Fruit fly (Drosophila melanogaster): ENCODE data around the gene mrva.
A peak's percentile ranks its signal among the peaks of the same experiment; 100 is the strongest.

Gene mrva

DNA sequence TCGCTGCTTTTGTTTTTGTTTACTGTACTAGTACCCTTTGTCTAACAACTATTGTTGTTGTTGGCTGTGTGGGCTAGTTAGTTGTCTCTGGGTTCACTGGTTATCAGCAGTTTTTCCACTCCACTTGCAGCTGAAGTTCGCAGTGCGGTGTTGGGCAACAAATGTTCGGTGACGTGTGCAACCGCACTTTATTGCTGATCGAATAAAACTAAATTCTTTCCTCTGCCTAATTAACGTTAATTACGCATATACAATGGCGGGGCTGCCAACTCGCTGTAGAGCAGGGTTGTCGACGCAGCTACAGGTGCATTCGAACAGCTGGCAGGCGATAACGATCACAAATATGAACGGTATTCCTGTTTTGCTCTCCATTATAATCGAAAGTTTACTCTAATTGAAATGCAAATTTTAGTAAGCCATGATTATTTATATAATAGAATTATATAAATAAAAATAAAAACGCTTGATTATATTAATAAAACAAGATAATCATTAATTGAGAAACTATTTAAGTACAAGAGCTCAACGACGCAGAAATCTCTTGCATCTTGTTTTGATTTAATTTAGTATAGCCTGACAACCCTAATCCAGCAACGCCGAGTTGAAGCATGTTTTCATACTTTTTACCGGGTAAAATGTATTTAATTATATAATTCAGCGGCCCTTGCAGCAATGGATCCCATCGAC lies at the start of gene mrva, which contains the start of the genes CG42307 and mus312:
Gene mrva (minus strand): TSS at position 276 of the 687 bp plus-strand sequence.
Gene CG42307 (plus strand): TSS at position 566 of the 687 bp plus-strand sequence.
Gene mus312 (plus strand): TSS at position 566 of the 687 bp plus-strand sequence.
- TF ChIP-seq ey (GFP tag; optimal IDR thresholded peaks at IDR 0.05), result peak; percentile 47
- no peak for TF ChIP-seq fru (GFP tag; optimal IDR thresholded peaks at IDR 0.05)
- TF ChIP-seq Dif (GFP tag; optimal IDR thresholded peaks at IDR 0.05; ENCODE audit: partially characterized antibody), result no peak
- TF ChIP-seq N (GFP tag; optimal IDR thresholded peaks at IDR 0.05), result no peak
- peak in 1 of 2 experiments; percentile 87 for TF ChIP-seq foxo (GFP tag; optimal IDR thresholded peaks at IDR 0.05)
- TF ChIP-seq dmrt93B (GFP tag; optimal IDR thresholded peaks at IDR 0.05), result no peak
- peak; percentile 94 for TF ChIP-seq HLH106 (tag; optimal IDR thresholded peaks at IDR 0.05)
- no peak for TF ChIP-seq br (GFP tag; optimal IDR thresholded peaks at IDR 0.05)
- peak; percentile 73 for TF ChIP-seq OdsH (GFP tag; optimal IDR thresholded peaks at IDR 0.05)
- TF ChIP-seq tai (GFP tag; optimal IDR thresholded peaks at IDR 0.05), result no peak
- peak; percentile 78 for TF ChIP-seq sv (GFP tag; optimal IDR thresholded peaks at IDR 0.05)
- peak; percentile 81 for TF ChIP-seq CG9705 (GFP tag; optimal IDR thresholded peaks at IDR 0.05)
- no peak for TF ChIP-seq usp (GFP tag; optimal IDR thresholded peaks at IDR 0.05)
- no peak for TF ChIP-seq Hr83 (GFP tag; optimal IDR thresholded peaks at IDR 0.05; ENCODE audit: poor library complexity, severe bottlenecking)
- TF ChIP-seq Sp1 (GFP tag; optimal IDR thresholded peaks at IDR 0.05), result peak; percentile 90
- no peak for TF ChIP-seq brk (GFP tag; optimal IDR thresholded peaks at IDR 0.05)
- TF ChIP-seq Vsx2 (GFP tag; optimal IDR thresholded peaks at IDR 0.05; ENCODE audit: partially characterized antibody), result peak; percentile 83
- peak; percentile 83 for TF ChIP-seq rgr (GFP tag; optimal IDR thresholded peaks at IDR 0.05)
- TF ChIP-seq Myc (optimal IDR thresholded peaks at IDR 0.05), result no peak
- no peak for TF ChIP-seq Rel (GFP tag; optimal IDR thresholded peaks at IDR 0.05)
- peak; percentile 77 for TF ChIP-seq Rel (tag; optimal IDR thresholded peaks at IDR 0.05)
- TF ChIP-seq psq (GFP tag; optimal IDR thresholded peaks at IDR 0.05), result peak; percentile 75
- no peak for TF ChIP-seq dl (GFP tag; optimal IDR thresholded peaks at IDR 0.05; ENCODE audit: insufficient read depth in 1 of 2, partially characterized antibody in 2 of 2)
- no peak for TF ChIP-seq Hr78 (GFP tag; optimal IDR thresholded peaks at IDR 0.05)

DNA sequence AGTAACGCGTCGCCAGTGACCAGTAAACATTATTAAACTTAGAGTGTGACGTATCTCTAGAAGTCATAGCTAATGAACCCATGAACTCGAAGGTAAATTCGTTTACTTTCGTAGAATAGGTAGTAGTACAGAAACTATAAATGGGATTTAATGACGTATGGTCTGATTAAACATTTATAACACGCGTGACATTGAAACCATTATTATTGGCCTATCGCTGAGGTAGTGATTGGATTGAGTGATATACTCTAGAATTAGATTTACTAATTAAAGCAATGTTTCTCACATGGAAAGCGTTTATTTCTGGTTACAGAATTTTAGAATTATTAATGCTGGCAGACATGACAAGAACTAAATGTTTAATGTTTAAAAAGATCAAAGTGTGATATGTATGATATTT lies 48.2 kb upstream of the mrva start:
- no peak for TF ChIP-seq brk (GFP tag; optimal IDR thresholded peaks at IDR 0.05)

DNA sequence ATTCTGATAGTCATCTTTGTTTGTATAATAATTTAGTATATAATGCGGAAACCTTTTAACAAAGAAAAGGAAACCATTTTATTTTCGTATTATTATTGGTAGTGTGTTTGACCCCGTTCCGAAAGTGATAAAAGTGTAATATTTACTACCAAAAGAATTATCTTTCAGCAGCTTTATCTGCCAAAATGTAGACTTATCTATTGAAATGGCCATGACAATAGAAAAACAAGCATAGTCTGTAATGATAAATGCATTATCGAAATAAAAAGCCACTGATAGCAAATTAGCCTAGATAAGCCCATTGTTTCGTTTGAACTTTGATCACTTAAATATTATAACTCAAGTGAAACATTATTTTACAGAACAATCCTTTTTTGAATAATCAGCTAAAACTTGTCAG lies 47.5 kb upstream of the mrva start:
- peak; percentile 21 for TF ChIP-seq brk (GFP tag; optimal IDR thresholded peaks at IDR 0.05)
- TF ChIP-seq br (GFP tag; optimal IDR thresholded peaks at IDR 0.05), result peak; percentile 18
- no peak for TF ChIP-seq fru (GFP tag; optimal IDR thresholded peaks at IDR 0.05)

DNA sequence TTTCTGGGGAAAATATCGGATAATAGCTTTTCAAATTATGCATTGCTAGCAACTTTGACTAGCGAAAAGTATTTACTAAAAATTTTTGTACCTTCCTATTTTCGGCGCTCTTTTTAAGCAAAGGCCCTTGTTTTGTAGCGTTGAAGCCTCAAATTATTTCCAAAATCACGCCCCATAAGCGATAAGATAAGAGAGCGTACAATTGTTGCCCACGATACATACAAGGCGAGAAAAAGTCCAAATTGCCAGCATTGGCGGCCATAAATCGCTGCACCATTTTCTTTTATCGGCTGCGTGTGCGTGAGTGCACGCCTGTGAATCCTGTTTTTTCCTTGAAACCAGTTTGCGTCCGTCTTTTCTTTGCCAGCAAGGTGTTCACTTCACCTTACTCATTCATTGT lies 42.6 kb upstream of the mrva start:
- TF ChIP-seq CrebA (GFP tag; optimal IDR thresholded peaks at IDR 0.05; ENCODE audit: borderline replicate concordance), result no peak
- TF ChIP-seq HLH106 (tag; optimal IDR thresholded peaks at IDR 0.05), result no peak
- TF ChIP-seq Myc (optimal IDR thresholded peaks at IDR 0.05), result peak; percentile 54
- TF ChIP-seq woc (GFP tag; optimal IDR thresholded peaks at IDR 0.05), result peak; percentile 49

DNA sequence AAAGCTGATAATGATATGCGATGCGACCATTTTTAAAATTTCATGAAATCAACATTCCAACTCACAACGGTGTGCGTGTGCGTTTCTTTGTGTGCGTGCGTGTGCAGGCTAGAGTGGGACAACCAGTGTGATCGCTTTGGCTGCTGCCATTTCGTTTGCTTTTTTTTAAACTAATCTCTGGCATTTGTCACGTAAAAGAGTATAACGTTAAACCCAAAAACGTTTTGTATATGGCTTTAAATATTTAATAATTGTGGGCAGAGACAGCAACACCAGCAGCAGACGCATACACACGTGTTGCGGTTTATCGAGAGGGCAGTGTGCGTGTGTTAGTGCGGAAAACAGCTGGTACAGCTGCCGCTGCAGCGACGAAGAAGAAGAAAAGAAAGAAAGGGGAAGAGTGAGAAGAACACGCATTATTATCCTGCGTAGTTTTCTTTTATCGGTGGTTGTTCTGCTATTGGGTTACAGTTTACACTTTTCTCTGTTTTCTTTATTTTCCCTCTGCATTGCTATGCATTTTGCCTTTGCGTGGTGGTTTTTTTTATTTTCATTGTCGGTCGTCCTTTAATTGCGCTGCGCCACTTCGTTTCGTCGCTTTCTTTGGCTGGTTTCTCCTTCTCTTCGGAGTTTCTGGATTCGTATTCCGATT lies 41.7 kb upstream of the mrva start:
- TF ChIP-seq Rel (GFP tag; optimal IDR thresholded peaks at IDR 0.05) (no peak), Rel (tag; optimal IDR thresholded peaks at IDR 0.05) (peak; percentile 39), N (GFP tag; optimal IDR thresholded peaks at IDR 0.05) (peak; percentile 79), Hr83 (GFP tag; optimal IDR thresholded peaks at IDR 0.05; ENCODE audit: poor library complexity, severe bottlenecking) (peak; percentile 1), jim (GFP tag; optimal IDR thresholded peaks at IDR 0.05) (no peak), psq (GFP tag; optimal IDR thresholded peaks at IDR 0.05) (peak; percentile 81), h (GFP tag; optimal IDR thresholded peaks at IDR 0.05) (peak; percentile 41), Hr78 (GFP tag; optimal IDR thresholded peaks at IDR 0.05) (peak; percentile 7), Jra (GFP tag; optimal IDR thresholded peaks at IDR 0.05) (no peak)
